Fruit fly (Drosophila melanogaster): ENCODE measurements around the gene CG14777.

Gene CG14777

dm6 chrX:1464033-1464432, 1.9 kb upstream of the CG14777 start, which contains the start of gene Ns3 (continued):
- no peak for TF ChIP-seq wor (GFP tag; IDR thresholded peaks at IDR 0.05)
- TF ChIP-seq stwl (tag; optimal IDR thresholded peaks at IDR 0.05) = peak; percentile 62
- peak; percentile 91 for TF ChIP-seq CG6791 (GFP tag; IDR thresholded peaks at IDR 0.05; ENCODE audit: partially characterized antibody)
- TF ChIP-seq CG18476 (GFP tag; optimal IDR thresholded peaks at IDR 0.05) = no peak
- TF ChIP-seq CG8359 (GFP tag; optimal IDR thresholded peaks at IDR 0.05; ENCODE audit: borderline replicate concordance) = no peak
- TF ChIP-seq CG1792 (GFP tag; optimal IDR thresholded peaks at IDR 0.05) = no peak
- 0 out of 3 replicates have a peak, but pooled peaks have one; percentile 9 for TF ChIP-seq CG34422 (GFP tag; IDR thresholded peaks at IDR 0.05)
- TF ChIP-seq hb (GFP tag; IDR thresholded peaks at IDR 0.05; ENCODE audit: partially characterized antibody) = peak; percentile 86
- peak; percentile 27 for TF ChIP-seq phol (tag; optimal IDR thresholded peaks at IDR 0.05)
- no peak for TF ChIP-seq Sox102F (GFP tag; optimal IDR thresholded peaks at IDR 0.05)
- no peak for TF ChIP-seq insv (GFP tag; optimal IDR thresholded peaks at IDR 0.05)
- TF ChIP-seq CG9609 (GFP tag; optimal IDR thresholded peaks at IDR 0.05) = no peak
- TF ChIP-seq cwo (GFP tag; optimal IDR thresholded peaks at IDR 0.05) = peak; percentile 54
- peak; percentile 87 for TF ChIP-seq ato (GFP tag; IDR thresholded peaks at IDR 0.05; ENCODE audit: partially characterized antibody)
- no peak for TF ChIP-seq CHES-1-like (GFP tag; optimal IDR thresholded peaks at IDR 0.05)
- TF ChIP-seq Dfd (GFP tag; optimal IDR thresholded peaks at IDR 0.05) = no peak
- no peak for TF ChIP-seq CG8089 (GFP tag; optimal IDR thresholded peaks at IDR 0.05)
- peak; percentile 15 for TF ChIP-seq CG12659 (GFP tag; optimal IDR thresholded peaks at IDR 0.05)
- TF ChIP-seq gsb (GFP tag; IDR thresholded peaks at IDR 0.05) = no peak
- no peak for TF ChIP-seq abd-A (tag; optimal IDR thresholded peaks at IDR 0.05)
- no peak for TF ChIP-seq pho (GFP tag; optimal IDR thresholded peaks at IDR 0.05)
- no peak for TF ChIP-seq CG7928 (GFP tag; optimal IDR thresholded peaks at IDR 0.05)
- TF ChIP-seq Ravus (GFP tag; IDR thresholded peaks at IDR 0.05) = no peak
- TF ChIP-seq CG2202 (tag; optimal IDR thresholded peaks at IDR 0.05) = no peak
- no peak for TF ChIP-seq chn (GFP tag; optimal IDR thresholded peaks at IDR 0.05)
- no peak for TF ChIP-seq dan (GFP tag; IDR thresholded peaks at IDR 0.05)
- no peak for TF ChIP-seq NK7.1 (GFP tag; optimal IDR thresholded peaks at IDR 0.05)
- no peak for TF ChIP-seq CG8944 (GFP tag; optimal IDR thresholded peaks at IDR 0.05)
- no peak for TF ChIP-seq fd64A (GFP tag; optimal IDR thresholded peaks at IDR 0.05)
- TF ChIP-seq Meics (GFP tag; optimal IDR thresholded peaks at IDR 0.05) = no peak
- TF ChIP-seq br (optimal IDR thresholded peaks at IDR 0.05) = no peak
- TF ChIP-seq Taf1 (GFP tag; IDR thresholded peaks at IDR 0.05) = no peak
- no peak for TF ChIP-seq onecut (GFP tag; IDR thresholded peaks at IDR 0.05)
- no peak for TF ChIP-seq CG13624 (GFP tag; optimal IDR thresholded peaks at IDR 0.05)
- no peak for TF ChIP-seq HLH54F (GFP tag; optimal IDR thresholded peaks at IDR 0.05)
- no peak for TF ChIP-seq CG17912 (GFP tag; optimal IDR thresholded peaks at IDR 0.05)
- no peak for TF ChIP-seq hkb (optimal IDR thresholded peaks at IDR 0.05)
- TF ChIP-seq hkb (GFP tag; IDR thresholded peaks at IDR 0.05) = no peak
- TF ChIP-seq BEAF-32 (GFP tag; optimal IDR thresholded peaks at IDR 0.05) = peak; percentile 82
- TF ChIP-seq kay (GFP tag; optimal IDR thresholded peaks at IDR 0.05) = no peak
- TF ChIP-seq CG34224 (GFP tag; IDR thresholded peaks at IDR 0.05; ENCODE audit: partially characterized antibody) = peak; percentile 91
- TF ChIP-seq Hr51 (GFP tag; optimal IDR thresholded peaks at IDR 0.05) = no peak
- no peak for TF ChIP-seq Poxn (GFP tag; IDR thresholded peaks at IDR 0.05)
- TF ChIP-seq odd (GFP tag; optimal IDR thresholded peaks at IDR 0.05) = no peak
- TF ChIP-seq CG7963 (GFP tag; IDR thresholded peaks at IDR 0.05; ENCODE audit: partially characterized antibody) = peak; percentile 91
- TF ChIP-seq CG11085 (GFP tag; IDR thresholded peaks at IDR 0.05) = no peak
- no peak for TF ChIP-seq CG11723 (GFP tag; optimal IDR thresholded peaks at IDR 0.05)
- TF ChIP-seq CG18619 (GFP tag; optimal IDR thresholded peaks at IDR 0.05) = no peak
- TF ChIP-seq Atf3 (GFP tag; optimal IDR thresholded peaks at IDR 0.05) = no peak
- no peak for TF ChIP-seq CG32772 (GFP tag; IDR thresholded peaks at IDR 0.05)
- TF ChIP-seq CG9817 (tag; optimal IDR thresholded peaks at IDR 0.05) = no peak
- no peak for TF ChIP-seq grau (tag; optimal IDR thresholded peaks at IDR 0.05)

Data from whole organism, embryonic.